Worm (Caenorhabditis elegans): ENCODE results near the gene F09E10.7.

F09E10.7 gene

ce11 chrX:1456350-1457080 lies 45.1 kb downstream of the F09E10.7 start:
- TF ChIP-seq elt-3 (tag; optimal IDR thresholded peaks at IDR 0.05) = no peak
- peak; percentile 54 for TF ChIP-seq unc-62 (GFP tag; optimal IDR thresholded peaks at IDR 0.05)
- peak; percentile 60 for TF ChIP-seq pha-4 (tag; optimal IDR thresholded peaks at IDR 0.05)
- no peak for TF ChIP-seq ham-2 (GFP tag; optimal IDR thresholded peaks at IDR 0.05)
- TF ChIP-seq unc-120 (tag; optimal IDR thresholded peaks at IDR 0.05; ENCODE audit: poor library complexity, severe bottlenecking) = peak; percentile 39
- TF ChIP-seq mls-2 (tag; optimal IDR thresholded peaks at IDR 0.05) = no peak
- TF ChIP-seq hlh-1 (tag; optimal IDR thresholded peaks at IDR 0.05) = peak; percentile 67

ce11 chrX:1454385-1454784 lies 47.3 kb downstream of the F09E10.7 start:
- TF ChIP-seq unc-39 (tag; optimal IDR thresholded peaks at IDR 0.05) (no peak), ceh-43 (GFP tag; optimal IDR thresholded peaks at IDR 0.05) (no peak), cnd-1 (tag; optimal IDR thresholded peaks at IDR 0.05) (no peak), lin-32 (GFP tag; optimal IDR thresholded peaks at IDR 0.05) (no peak), nhr-28 (tag; optimal IDR thresholded peaks at IDR 0.05) (no peak), nhr-12 (tag; optimal IDR thresholded peaks at IDR 0.05) (no peak), nhr-2 (tag; optimal IDR thresholded peaks at IDR 0.05) (no peak), sptf-1 (tag; optimal IDR thresholded peaks at IDR 0.05) (peak; percentile 51), nhr-237 (tag; optimal IDR thresholded peaks at IDR 0.05) (peak; percentile 84), ztf-11 (tag; optimal IDR thresholded peaks at IDR 0.05) (peak; percentile 24), elt-3 (tag; optimal IDR thresholded peaks at IDR 0.05) (peak; percentile 79), mls-2 (tag; optimal IDR thresholded peaks at IDR 0.05) (peak; percentile 40), ces-1 (GFP tag; optimal IDR thresholded peaks at IDR 0.05) (peak; percentile 52), mab-5 (tag; optimal IDR thresholded peaks at IDR 0.05) (no peak), lin-13 (tag; optimal IDR thresholded peaks at IDR 0.05) (no peak), drap-1 (GFP tag; optimal IDR thresholded peaks at IDR 0.05) (peak; percentile 69), flh-1 (GFP tag; optimal IDR thresholded peaks at IDR 0.05) (no peak), ceh-83 (GFP tag; optimal IDR thresholded peaks at IDR 0.05) (no peak), sem-2 (GFP tag; optimal IDR thresholded peaks at IDR 0.05) (no peak), M03D4.4 (tag; optimal IDR thresholded peaks at IDR 0.05) (peak; percentile 66), hlh-1 (tag; optimal IDR thresholded peaks at IDR 0.05) (peak; percentile 58), mep-1 (tag; optimal IDR thresholded peaks at IDR 0.05) (peak; percentile 30), tbx-8 (GFP tag; optimal IDR thresholded peaks at IDR 0.05) (no peak), snpc-4 (tag; optimal IDR thresholded peaks at IDR 0.05) (no peak), blmp-1 (tag; optimal IDR thresholded peaks at IDR 0.05) (no peak), lsy-2 (tag; optimal IDR thresholded peaks at IDR 0.05) (peak; percentile 56), unc-120 (tag; optimal IDR thresholded peaks at IDR 0.05; ENCODE audit: poor library complexity, severe bottlenecking) (peak; percentile 31), nhr-76 (tag; optimal IDR thresholded peaks at IDR 0.05) (no peak), zip-8 (tag; optimal IDR thresholded peaks at IDR 0.05) (no peak), bed-3 (GFP tag; optimal IDR thresholded peaks at IDR 0.05) (no peak), ceh-39 (tag; optimal IDR thresholded peaks at IDR 0.05) (no peak), pha-4 (tag; optimal IDR thresholded peaks at IDR 0.05) (peak; percentile 79), unc-62 (GFP tag; optimal IDR thresholded peaks at IDR 0.05) (peak; percentile 79), elt-1 (tag; optimal IDR thresholded peaks at IDR 0.05; ENCODE audit: borderline replicate concordance, insufficient read depth) (no peak), ham-2 (GFP tag; optimal IDR thresholded peaks at IDR 0.05) (peak; percentile 81)

- TF ChIP-seq ham-2 (GFP tag; optimal IDR thresholded peaks at IDR 0.05) = no peak
- no peak for TF ChIP-seq bed-3 (GFP tag; optimal IDR thresholded peaks at IDR 0.05)
- no peak for TF ChIP-seq lin-32 (GFP tag; optimal IDR thresholded peaks at IDR 0.05)
- no peak for TF ChIP-seq flh-1 (GFP tag; optimal IDR thresholded peaks at IDR 0.05)
- TF ChIP-seq M03D4.4 (tag; optimal IDR thresholded peaks at IDR 0.05) = no peak
- no peak for TF ChIP-seq drap-1 (GFP tag; optimal IDR thresholded peaks at IDR 0.05)
- TF ChIP-seq lin-13 (tag; optimal IDR thresholded peaks at IDR 0.05) = no peak
- TF ChIP-seq nhr-76 (tag; optimal IDR thresholded peaks at IDR 0.05) = no peak
- no peak for TF ChIP-seq blmp-1 (tag; optimal IDR thresholded peaks at IDR 0.05)
- TF ChIP-seq ceh-83 (GFP tag; optimal IDR thresholded peaks at IDR 0.05) = no peak
- TF ChIP-seq ces-1 (GFP tag; optimal IDR thresholded peaks at IDR 0.05) = no peak
Measured at ce11 chrX:1453770-1454169, 47.9 kb downstream of the F09E10.7 start, which contains the start of gene cebp-1. Gene cebp-1, minus strand, starts transcription at chrX:1453868.
